Worm (Caenorhabditis elegans): Measurements from ENCODE around the gene T18D3.6.

ce11 chrX:12438266-12438665, 11.4 kb upstream of the T18D3.6 start:
- TF ChIP-seq flt-1 (GFP tag; IDR thresholded peaks at IDR 0.05) (no peak), klf-2 (GFP tag; conservative IDR thresholded peaks at IDR 0.05) (no peak)

Measured in whole organism, midembryonic.